Fruit fly (Drosophila melanogaster) whole organism, prepupa: Measurements from ENCODE around the gene Hus1-like.
A peak's percentile ranks its signal among the peaks of the same experiment; 100 is the strongest.

Experiments
- Blimp-1 ChIP-seq: fragments of 200-800 bp; sonication (Bioruptor generic); optimal IDR thresholded peaks from 3 replicates; lab custom pipeline; 2017; ENCODE audit warnings: missing biosample characterization, missing genetic modification characterization, mild to moderate bottlenecking, moderate library complexity, missing genetic modification reagents
- CG10669 ChIP-seq: fragments of 200-800 bp; sonication (Bioruptor generic); optimal IDR thresholded peaks from 3 replicates; lab custom pipeline; 2018; ENCODE audit warnings: missing biosample characterization, mild to moderate bottlenecking, missing genetic modification characterization, moderate library complexity
- CG11294 ChIP-seq: fragments of 200-800 bp; sonication (Bioruptor generic); IDR thresholded peaks from 2 replicates; pipeline ENCODE4 v1.3.6; 2022; ENCODE audit warnings: missing biosample characterization, missing genetic modification characterization
- CG11902 ChIP-seq: fragments of 200-800 bp; sonication (Bioruptor generic); optimal IDR thresholded peaks from 3 replicates; lab custom pipeline; 2016; ENCODE audit warnings: missing biosample characterization, missing genetic modification characterization
- CG15336 ChIP-seq: fragments of 200-800 bp; sonication (Bioruptor generic); IDR thresholded peaks from 2 replicates; pipeline ENCODE4 v1.3.6; 2022; ENCODE audit warnings: missing biosample characterization, missing genetic modification characterization
- CG3032 ChIP-seq: fragments of 200-800 bp; optimal IDR thresholded peaks from 2 replicates; lab custom pipeline; 2019; ENCODE audit warnings: missing biosample characterization, mild to moderate bottlenecking, missing genetic modification characterization, moderate library complexity
- CG32006 ChIP-seq: fragments of 200-800 bp; sonication (Bioruptor generic); optimal IDR thresholded peaks from 3 replicates; lab custom pipeline; 2017; ENCODE audit warnings: missing biosample characterization, mild to moderate bottlenecking, missing genetic modification characterization
- CG3919 ChIP-seq: fragments of 200-800 bp; sonication (Bioruptor generic); optimal IDR thresholded peaks from 3 replicates; lab custom pipeline; 2016; ENCODE audit warnings: missing biosample characterization, missing genetic modification characterization
- CG4318 ChIP-seq: fragments of 200-800 bp; sonication (Bioruptor generic); optimal IDR thresholded peaks from 3 replicates; lab custom pipeline; 2017; ENCODE audit warnings: missing biosample characterization, mild to moderate bottlenecking, missing genetic modification characterization
- CG6163 ChIP-seq: fragments of 200-800 bp; sonication (Bioruptor generic); IDR thresholded peaks from 3 replicates; pipeline ENCODE4 v1.3.6; 2022; ENCODE audit warnings: missing biosample characterization, missing genetic modification characterization
- CG6276 ChIP-seq: fragments of 200-800 bp; sonication (Bioruptor generic); optimal IDR thresholded peaks from 2 replicates; lab custom pipeline; 2017; ENCODE audit warnings: missing biosample characterization, mild to moderate bottlenecking, missing genetic modification characterization
- CG6808 ChIP-seq: fragments of 200-800 bp; sonication (Bioruptor generic); optimal IDR thresholded peaks from 3 replicates; lab custom pipeline; 2017; ENCODE audit warnings: missing biosample characterization, missing genetic modification characterization, mild to moderate bottlenecking, moderate library complexity, missing genetic modification reagents
- CG6854 ChIP-seq: fragments of 200-800 bp; sonication (Bioruptor generic); optimal IDR thresholded peaks from 2 replicates; lab custom pipeline; 2017; ENCODE audit warnings: missing biosample characterization, mild to moderate bottlenecking, missing genetic modification characterization
- CG7368 ChIP-seq: fragments of 200-800 bp; sonication (Bioruptor generic); optimal IDR thresholded peaks from 3 replicates; lab custom pipeline; 2016; ENCODE audit warnings: missing biosample characterization, missing genetic modification characterization
- CG8632 ChIP-seq: fragments of 200-800 bp; sonication (Bioruptor generic); optimal IDR thresholded peaks from 3 replicates; lab custom pipeline; 2016; ENCODE audit warnings: missing biosample characterization, missing genetic modification characterization
- CG9139 ChIP-seq: fragments of 200-800 bp; sonication (Bioruptor generic); optimal IDR thresholded peaks from 3 replicates; lab custom pipeline; 2017; ENCODE audit warnings: missing biosample characterization, mild to moderate bottlenecking, missing genetic modification characterization
- Eip75B ChIP-seq: fragments of 200-800 bp; sonication (Bioruptor generic); optimal IDR thresholded peaks from 3 replicates; lab custom pipeline; 2016; ENCODE audit warnings: missing biosample characterization, missing genetic modification characterization
- Eip78C ChIP-seq: fragments of 200-800 bp; sonication (Bioruptor generic); peaks from one replicate; lab custom pipeline; 2016; ENCODE audit warnings: missing biosample characterization, missing genetic modification characterization
- Eip93F ChIP-seq: fragments of 200-800 bp; sonication (Bioruptor generic); optimal IDR thresholded peaks from 2 replicates; lab custom pipeline; 2016; ENCODE audit warnings: missing biosample characterization, mild to moderate bottlenecking, missing genetic modification characterization
- Ets21C ChIP-seq: fragments of 200-800 bp; sonication (Bioruptor generic); optimal IDR thresholded peaks from 3 replicates; lab custom pipeline; 2016; ENCODE audit warnings: missing biosample characterization, missing genetic modification characterization
- Ets96B ChIP-seq: fragments of 200-800 bp; optimal IDR thresholded peaks from 2 replicates; lab custom pipeline; 2019; ENCODE audit warnings: missing biosample characterization, mild to moderate bottlenecking, missing genetic modification characterization, moderate library complexity
- Hr38 ChIP-seq: sonication (Bioruptor generic); optimal IDR thresholded peaks from 2 replicates; lab custom pipeline; 2016; ENCODE audit warnings: missing biosample characterization, missing genetic modification characterization
- Met ChIP-seq: fragments of 200-800 bp; sonication (Bioruptor generic); optimal IDR thresholded peaks from 3 replicates; lab custom pipeline; 2016; ENCODE audit warnings: missing biosample characterization, missing genetic modification characterization
- Smox ChIP-seq: fragments of 200-800 bp; sonication (Bioruptor generic); optimal IDR thresholded peaks from 3 replicates; lab custom pipeline; 2016; ENCODE audit warnings: missing biosample characterization, missing genetic modification characterization
- Sox102F ChIP-seq: fragments of 200-800 bp; sonication (Bioruptor generic); optimal IDR thresholded peaks from 2 replicates; lab custom pipeline; 2016; ENCODE audit warnings: missing biosample characterization, mild to moderate bottlenecking, missing genetic modification characterization
- Sox14 ChIP-seq: fragments of 200-800 bp; sonication (Bioruptor generic); optimal IDR thresholded peaks from 3 replicates; lab custom pipeline; 2016; ENCODE audit warnings: missing biosample characterization, missing genetic modification characterization
- achi ChIP-seq: fragments of 200-800 bp; sonication (Bioruptor generic); optimal IDR thresholded peaks from 3 replicates; lab custom pipeline; 2016; ENCODE audit warnings: missing biosample characterization, missing genetic modification characterization
- acj6 ChIP-seq: fragments of 200-800 bp; sonication (Bioruptor generic); optimal IDR thresholded peaks from 3 replicates; lab custom pipeline; 2016; ENCODE audit warnings: missing biosample characterization, missing genetic modification characterization
- dsx ChIP-seq: fragments of 200-800 bp; optimal IDR thresholded peaks from 3 replicates; lab custom pipeline; 2019; ENCODE audit warnings: missing biosample characterization, mild to moderate bottlenecking, missing genetic modification characterization, moderate library complexity; ENCODE audit not compliant: poor library complexity, severe bottlenecking
- eg ChIP-seq: fragments of 200-800 bp; sonication (Bioruptor generic); IDR thresholded peaks from 3 replicates; pipeline ENCODE4 v1.3.6; 2022; ENCODE audit warnings: missing biosample characterization, missing genetic modification characterization
- esn ChIP-seq: fragments of 200-800 bp; sonication (Bioruptor generic); optimal IDR thresholded peaks from 2 replicates; lab custom pipeline; 2016; ENCODE audit warnings: missing biosample characterization, mild to moderate bottlenecking, missing genetic modification characterization, moderate library complexity
- fd85E ChIP-seq: fragments of 200-800 bp; sonication (Bioruptor generic); optimal IDR thresholded peaks from 3 replicates; lab custom pipeline; 2016; ENCODE audit warnings: missing biosample characterization, missing genetic modification characterization
- fkh ChIP-seq: fragments of 200-800 bp; sonication (Bioruptor generic); optimal IDR thresholded peaks from 3 replicates; lab custom pipeline; 2017; ENCODE audit warnings: missing biosample characterization, mild to moderate bottlenecking, missing genetic modification characterization, moderate library complexity
- lz ChIP-seq: fragments of 200-800 bp; sonication (Bioruptor generic); optimal IDR thresholded peaks from 3 replicates; lab custom pipeline; 2016; ENCODE audit warnings: missing biosample characterization, missing genetic modification characterization
- net ChIP-seq: fragments of 200-800 bp; sonication (Bioruptor generic); optimal IDR thresholded peaks from 3 replicates; lab custom pipeline; 2016; ENCODE audit warnings: missing biosample characterization, missing genetic modification characterization
- pdm3 ChIP-seq: fragments of 200-800 bp; sonication (Bioruptor generic); optimal IDR thresholded peaks from 3 replicates; lab custom pipeline; 2016; ENCODE audit warnings: missing biosample characterization, missing genetic modification characterization
- spab ChIP-seq: fragments of 200-800 bp; sonication (Bioruptor generic); optimal IDR thresholded peaks from 2 replicates; lab custom pipeline; 2017; ENCODE audit warnings: missing biosample characterization, mild to moderate bottlenecking, missing genetic modification characterization, missing genetic modification reagents
- ss ChIP-seq, 2 experiments: fragments of 200-800 bp; sonication (Bioruptor generic); optimal IDR thresholded peaks; 2 replicates in 1 of 2; 3 replicates in 1 of 2; lab custom pipeline; 2017 to 2018; ENCODE audit warnings: mild to moderate bottlenecking in 2 of 2, missing biosample characterization in 2 of 2, missing genetic modification characterization in 2 of 2, moderate library complexity in 1 of 2
- svp ChIP-seq: fragments of 200-800 bp; sonication (Bioruptor generic); peaks from one replicate; lab custom pipeline; 2016; ENCODE audit warnings: missing biosample characterization, missing genetic modification characterization
- topi ChIP-seq: fragments of 200-800 bp; sonication (Bioruptor generic); optimal IDR thresholded peaks from 3 replicates; lab custom pipeline; 2016; ENCODE audit warnings: missing biosample characterization, missing genetic modification characterization

The Hus1-like gene

DNA sequence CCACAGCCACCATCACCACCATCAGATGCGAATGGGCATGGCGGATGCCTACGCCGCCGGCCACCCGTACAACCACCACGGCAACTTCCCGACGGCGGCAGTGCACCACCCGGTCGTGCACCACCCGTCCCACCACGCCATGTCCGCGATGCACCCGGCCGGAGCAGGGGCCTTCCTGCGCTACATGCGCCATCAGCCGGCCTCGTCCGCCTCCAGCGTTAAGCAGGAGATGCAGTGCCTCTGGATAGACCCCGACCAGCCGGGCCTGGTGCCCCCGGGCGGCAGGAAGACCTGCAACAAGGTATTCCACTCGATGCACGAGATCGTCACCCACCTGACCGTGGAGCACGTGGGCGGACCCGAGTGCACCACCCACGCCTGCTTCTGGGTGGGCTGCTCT, 41.6 kb upstream of the Hus1-like start:
- TF ChIP-seq CG10669: no peak

DNA sequence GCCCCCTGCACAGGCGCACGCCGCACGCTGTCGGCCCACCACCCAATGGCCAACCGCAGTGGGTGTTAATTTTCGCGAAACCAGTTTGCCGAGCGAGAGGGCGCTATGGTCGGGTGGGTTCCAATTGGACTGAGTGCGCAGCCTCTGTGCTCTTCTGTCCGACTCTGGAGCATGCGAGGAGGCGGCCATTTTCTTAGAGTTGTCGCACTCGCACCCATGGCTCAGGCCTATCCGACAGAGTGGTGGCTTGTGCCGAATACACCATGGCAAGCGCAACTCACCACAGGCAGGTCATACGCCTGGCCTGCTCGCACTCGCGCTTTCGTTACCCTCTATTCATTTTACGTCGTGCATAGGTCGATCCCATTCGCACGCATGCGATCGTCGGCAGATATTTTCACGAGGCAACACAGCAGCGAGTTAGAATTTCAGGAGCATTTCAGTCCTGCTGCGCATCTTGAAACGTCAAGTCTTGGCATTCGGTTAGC, 40.5 kb upstream of the Hus1-like start, which contains the start of gene opa:
Gene opa, plus strand, starts transcription at position 441 of the 488 bp plus-strand sequence.
- TF ChIP-seq esn (no peak), eg (GFP tag; lab: Robert Waterston, UW) (0 out of 3 replicates have a peak, but pooled peaks have one; percentile 18), Sox14 (GFP tag; lab: Kevin White, UChicago) (no peak), ss (GFP tag; optimal IDR thresholded peaks at IDR 0.05; lab: Kevin White, UChicago) (peak in 1 of 2 experiments; percentile 17), CG3919 (GFP tag; lab: Kevin White, UChicago) (no peak), Smox (GFP tag; lab: Kevin White, UChicago) (no peak), CG6163 (GFP tag; lab: Robert Waterston, UW) (peak; percentile 35; the same call in 1 of the 3 replicates), svp (GFP tag; lab: Kevin White, UChicago) (peak; percentile 4), pdm3 (GFP tag; lab: Kevin White, UChicago) (no peak)

DNA sequence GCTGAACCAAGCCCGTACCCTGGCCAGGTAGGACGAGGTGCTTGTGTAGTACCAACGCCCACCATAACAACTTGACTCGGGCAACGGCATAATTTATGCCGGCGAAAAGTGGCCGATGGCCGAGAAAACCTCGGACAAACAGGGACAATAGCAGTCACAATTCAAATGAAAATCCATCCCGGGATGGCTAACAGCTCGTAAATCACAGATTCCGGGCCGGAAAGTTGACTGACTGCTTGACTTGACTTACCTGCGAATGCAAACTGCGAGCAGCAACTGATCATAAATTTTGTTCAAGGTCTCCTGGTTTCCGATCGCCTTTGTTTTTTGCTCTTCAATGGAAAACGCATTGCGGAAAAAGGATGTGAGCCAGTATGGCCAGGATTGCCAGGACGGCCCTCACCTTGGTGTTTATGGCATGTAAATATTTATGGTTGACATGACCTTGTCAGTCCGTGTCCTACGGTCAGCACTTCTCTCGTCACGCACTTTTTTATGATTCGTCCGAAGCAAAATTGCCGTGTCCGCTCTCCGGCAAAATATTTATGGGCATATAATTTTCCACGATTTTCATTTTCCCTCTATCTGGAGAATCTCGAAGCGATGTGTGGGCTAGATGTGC, 37.2 kb upstream of the Hus1-like start:
- no peak for TF ChIP-seq CG6276 (GFP tag; lab: Kevin White, UChicago)
- no peak for TF ChIP-seq fd85E (GFP tag; lab: Kevin White, UChicago)
- TF ChIP-seq Hr38 (GFP tag; lab: Kevin White, UChicago): no peak
- TF ChIP-seq CG7368 (GFP tag; lab: Kevin White, UChicago): no peak
- TF ChIP-seq Eip93F: no peak
- no peak for TF ChIP-seq Ets21C (GFP tag; lab: Kevin White, UChicago)
- no peak for TF ChIP-seq topi
- TF ChIP-seq dsx (GFP tag; lab: Kevin White, UChicago): no peak
- TF ChIP-seq lz: no peak

DNA sequence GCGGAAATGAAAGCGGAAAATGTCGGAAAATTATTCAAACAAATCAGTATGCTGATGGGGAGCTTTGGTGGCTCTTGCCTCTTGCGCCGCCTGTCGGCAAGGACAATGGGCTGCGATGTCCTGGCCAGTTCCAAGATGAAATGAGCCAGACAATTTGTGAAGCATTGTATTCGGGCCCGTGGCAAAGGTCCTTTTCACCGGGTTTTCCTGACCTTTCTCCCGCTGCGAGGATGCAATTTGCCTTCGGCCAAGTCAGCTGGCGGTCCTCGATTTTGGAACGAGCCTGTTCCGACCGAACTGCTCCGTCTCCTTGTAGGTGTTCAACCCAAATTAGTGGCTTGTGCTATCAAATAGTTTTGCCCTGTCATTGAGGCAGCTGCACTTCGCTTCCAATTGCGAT, 35.5 kb upstream of the Hus1-like start:
- TF ChIP-seq achi: no peak
- no peak for TF ChIP-seq Met
- no peak for TF ChIP-seq Ets96B
- no peak for TF ChIP-seq CG6163 (GFP tag; lab: Robert Waterston, UW)
- TF ChIP-seq CG10669: no peak
- TF ChIP-seq Blimp-1 (GFP tag; lab: Kevin White, UChicago): no peak
- no peak for TF ChIP-seq Eip75B (GFP tag; lab: Kevin White, UChicago)
- no peak for TF ChIP-seq CG9139

DNA sequence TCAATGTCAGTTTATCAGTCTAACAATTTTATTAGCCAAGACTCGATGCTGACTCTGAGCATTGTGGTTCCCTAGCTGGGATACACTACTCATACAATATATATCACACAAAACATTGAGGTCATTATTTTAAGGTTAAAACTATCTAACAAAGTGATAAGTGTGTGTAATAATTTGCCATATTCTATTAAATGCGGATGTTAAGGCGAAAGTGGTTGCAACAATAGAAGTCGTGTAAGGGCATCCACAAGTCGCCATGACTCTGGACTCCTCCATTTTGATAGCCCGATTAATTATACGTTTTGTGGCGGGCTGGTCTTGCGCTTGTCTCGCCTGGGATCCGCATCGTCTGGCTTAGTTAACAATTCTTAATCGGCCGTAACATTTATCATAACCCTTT, 34.9 kb upstream of the Hus1-like start:
- TF ChIP-seq CG3032 (tag; lab: Kevin White, UChicago) (no peak), esn (no peak), CG11294 (GFP tag; lab: Robert Waterston, UW) (no peak), CG3919 (GFP tag; lab: Kevin White, UChicago) (no peak), fd85E (GFP tag; lab: Kevin White, UChicago) (no peak), Ets21C (GFP tag; lab: Kevin White, UChicago) (no peak), ss (GFP tag; optimal IDR thresholded peaks at IDR 0.05; lab: Kevin White, UChicago) (no peak), Ets96B (no peak), Blimp-1 (GFP tag; lab: Kevin White, UChicago) (no peak), CG15336 (GFP tag; lab: Robert Waterston, UW) (no peak)

DNA sequence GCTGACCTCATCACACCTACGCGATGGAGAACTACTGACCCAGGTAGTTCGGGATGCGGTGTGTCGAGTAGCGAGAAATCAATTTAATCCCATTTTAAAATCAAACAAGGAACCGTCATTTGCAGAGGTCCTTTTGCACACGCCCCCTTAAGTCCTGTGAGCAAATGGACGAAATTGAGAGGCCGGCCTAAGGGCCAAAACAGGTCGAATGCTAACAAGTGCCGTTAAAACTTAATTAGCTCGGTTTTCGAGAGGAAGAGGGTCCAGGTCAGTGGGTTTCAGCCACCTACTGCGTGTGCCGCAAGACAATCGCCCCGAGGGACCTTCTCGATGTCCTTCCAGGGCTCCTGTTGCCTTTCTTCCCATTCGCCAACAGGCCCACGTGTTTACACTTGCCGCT, 34.3 kb upstream of the Hus1-like start:
- TF ChIP-seq CG11294 (GFP tag; lab: Robert Waterston, UW): no peak
- TF ChIP-seq Eip78C: no peak
- no peak for TF ChIP-seq Ets21C (GFP tag; lab: Kevin White, UChicago)
- no peak for TF ChIP-seq CG32006 (GFP tag; lab: Kevin White, UChicago)
- no peak for TF ChIP-seq Sox102F (GFP tag; lab: Kevin White, UChicago)
- no peak for TF ChIP-seq net (GFP tag; lab: Kevin White, UChicago)
- no peak for TF ChIP-seq CG4318
- TF ChIP-seq eg (GFP tag; lab: Robert Waterston, UW): no peak
- TF ChIP-seq fkh (GFP tag; lab: Kevin White, UChicago): no peak
- TF ChIP-seq CG11902 (GFP tag; lab: Kevin White, UChicago): no peak
- TF ChIP-seq CG8632 (GFP tag; lab: Kevin White, UChicago): no peak
- TF ChIP-seq spab (GFP tag; lab: Kevin White, UChicago): no peak
- TF ChIP-seq CG6808 (GFP tag; lab: Kevin White, UChicago): no peak
- TF ChIP-seq acj6 (GFP tag; lab: Kevin White, UChicago): no peak
- no peak for TF ChIP-seq CG6854 (GFP tag; lab: Kevin White, UChicago)
